Worm (Caenorhabditis elegans): ENCODE measurements around the gene C25E10.16.

DNA sequence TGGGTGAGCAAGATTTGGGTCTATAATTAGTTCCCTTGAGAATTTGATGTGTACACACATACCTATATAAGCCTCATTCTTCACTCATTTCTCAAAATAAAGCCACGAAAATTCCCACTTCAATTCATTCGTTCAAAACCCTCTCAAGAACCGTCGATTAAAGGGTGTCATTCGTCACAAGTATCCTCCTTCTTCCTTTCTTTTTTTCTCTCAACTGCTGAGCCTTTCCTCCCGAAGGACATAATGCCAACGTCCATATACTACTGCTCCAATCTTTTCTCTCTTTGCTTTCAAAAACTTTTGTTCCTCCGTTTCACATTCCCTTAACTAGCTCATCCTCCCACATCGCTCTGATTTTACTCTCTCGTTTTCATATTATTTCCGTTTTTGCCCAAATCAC, 32.8 kb upstream of the C25E10.16 start, which contains the start of gene T27E4.1:
- TF ChIP-seq B0035.1 (tag; optimal IDR thresholded peaks at IDR 0.05) (no peak), K11D2.4 (GFP tag; IDR thresholded peaks at IDR 0.05) (no peak)

All from whole organism, young adult.